Worm (Caenorhabditis elegans) whole organism, late embryonic: ENCODE measurements around the gene Y39A3CL.4.

Experiments used
- C38D4.7 ChIP-seq: fragments of 200-800 bp; sonication (Bioruptor generic); optimal IDR thresholded peaks from 2 replicates; lab custom pipeline; 2018; ENCODE audit warnings: mild to moderate bottlenecking, missing genetic modification characterization, moderate library complexity, missing compliant biosample characterization
- F13H6.1 ChIP-seq: sonication (generic microtip); optimal IDR thresholded peaks from 2 replicates; lab custom pipeline; 2016; ENCODE audit warnings: missing genetic modification characterization, missing compliant biosample characterization
- K02D7.2 ChIP-seq: sonication (generic microtip); optimal IDR thresholded peaks from 2 replicates; lab custom pipeline; 2017; ENCODE audit warnings: mild to moderate bottlenecking, missing genetic modification characterization, missing compliant biosample characterization
- K09A11.1 ChIP-seq: sonication (generic microtip); optimal IDR thresholded peaks from 2 replicates; lab custom pipeline; 2017; ENCODE audit warnings: antibody characterized with exemption, mild to moderate bottlenecking, missing genetic modification characterization, missing compliant biosample characterization; ENCODE audit not compliant: insufficient read depth
- ama-1 ChIP-seq: fragments of 150-350 bp; optimal IDR thresholded peaks from 2 replicates; lab custom pipeline; 2014
- ceh-19 ChIP-seq: fragments of 200-800 bp; sonication (Bioruptor generic); optimal IDR thresholded peaks from 2 replicates; lab custom pipeline; 2018; ENCODE audit warnings: mild to moderate bottlenecking, missing genetic modification characterization, missing compliant biosample characterization
- ceh-2 ChIP-seq: sonication (generic microtip); optimal IDR thresholded peaks from 2 replicates; lab custom pipeline; 2016; ENCODE audit warnings: missing genotype, missing genetic modification characterization, missing compliant biosample characterization
- ceh-31 ChIP-seq: sonication (generic microtip); optimal IDR thresholded peaks from 2 replicates; lab custom pipeline; 2016; ENCODE audit warnings: missing genetic modification characterization, missing compliant biosample characterization
- ceh-48 ChIP-seq: sonication (generic microtip); optimal IDR thresholded peaks from 2 replicates; lab custom pipeline; 2016; ENCODE audit warnings: missing genetic modification characterization, inconsistent platforms, missing compliant biosample characterization
- ceh-6 ChIP-seq: fragments of 200-800 bp; sonication (Bioruptor generic); optimal IDR thresholded peaks from 2 replicates; lab custom pipeline; 2018; ENCODE audit warnings: mild to moderate bottlenecking, missing genetic modification characterization, missing compliant biosample characterization
- ceh-9 ChIP-seq: sonication (generic microtip); optimal IDR thresholded peaks from 2 replicates; lab custom pipeline; 2016; ENCODE audit warnings: mild to moderate bottlenecking, missing genetic modification characterization, inconsistent platforms, missing compliant biosample characterization
- che-1 ChIP-seq: sonication (generic microtip); optimal IDR thresholded peaks from 2 replicates; lab custom pipeline; 2016; ENCODE audit warnings: mild to moderate bottlenecking, missing genetic modification characterization, missing compliant biosample characterization
- dmd-4 ChIP-seq: sonication (generic microtip); optimal IDR thresholded peaks from 2 replicates; lab custom pipeline; 2016; ENCODE audit warnings: borderline replicate concordance, missing genetic modification characterization, missing compliant biosample characterization
- dve-1 ChIP-seq: sonication (generic microtip); optimal IDR thresholded peaks from 2 replicates; lab custom pipeline; 2017; ENCODE audit warnings: antibody characterized with exemption, mild to moderate bottlenecking, missing genetic modification characterization, missing compliant biosample characterization
- elt-4 ChIP-seq: sonication (generic microtip); optimal IDR thresholded peaks from 2 replicates; lab custom pipeline; 2016; ENCODE audit warnings: missing genetic modification characterization, missing compliant biosample characterization
- ets-4 ChIP-seq: sonication (generic microtip); optimal IDR thresholded peaks from 2 replicates; lab custom pipeline; 2016; ENCODE audit warnings: missing genetic modification characterization, missing compliant biosample characterization
- eyg-1 ChIP-seq: sonication (generic microtip); optimal IDR thresholded peaks from 2 replicates; lab custom pipeline; 2016; ENCODE audit warnings: missing genotype, missing genetic modification characterization, missing compliant biosample characterization
- fax-1 ChIP-seq: sonication (generic microtip); optimal IDR thresholded peaks from 2 replicates; lab custom pipeline; 2016; ENCODE audit warnings: missing genotype, missing genetic modification characterization, missing compliant biosample characterization
- fkh-10 ChIP-seq: fragments of 150-350 bp; optimal IDR thresholded peaks from 2 replicates; lab custom pipeline; 2014; ENCODE audit warnings: missing biosample characterization, missing genetic modification reagents, missing genetic modification characterization
- fkh-6 ChIP-seq: sonication (generic microtip); optimal IDR thresholded peaks from 2 replicates; lab custom pipeline; 2016; ENCODE audit warnings: missing genetic modification characterization, missing compliant biosample characterization
- gmeb-2 ChIP-seq: sonication (generic microtip); optimal IDR thresholded peaks from 2 replicates; lab custom pipeline; 2016; ENCODE audit warnings: missing genetic modification characterization, inconsistent platforms, missing compliant biosample characterization
- hlh-13 ChIP-seq: fragments of 200-800 bp; sonication (Bioruptor generic); optimal IDR thresholded peaks from 2 replicates; lab custom pipeline; 2018; ENCODE audit warnings: mild to moderate bottlenecking, missing genetic modification characterization, missing compliant biosample characterization
- hlh-15 ChIP-seq: sonication (generic microtip); optimal IDR thresholded peaks from 2 replicates; lab custom pipeline; 2016; ENCODE audit warnings: missing genetic modification characterization, missing compliant biosample characterization
- hlh-30 ChIP-seq: sonication (generic microtip); optimal IDR thresholded peaks from 2 replicates; lab custom pipeline; 2017; ENCODE audit warnings: antibody characterized with exemption, missing genetic modification characterization, missing compliant biosample characterization; ENCODE audit not compliant: insufficient read depth
- hlh-6 ChIP-seq: sonication (generic microtip); optimal IDR thresholded peaks from 2 replicates; lab custom pipeline; 2016; ENCODE audit warnings: missing genotype, missing genetic modification characterization, missing compliant biosample characterization
- hlh-8 ChIP-seq: sonication (generic microtip); optimal IDR thresholded peaks from 2 replicates; lab custom pipeline; 2016; ENCODE audit warnings: missing genotype, missing genetic modification characterization, missing compliant biosample characterization
- lim-6 ChIP-seq: sonication (generic microtip); optimal IDR thresholded peaks from 2 replicates; lab custom pipeline; 2016; ENCODE audit warnings: missing genetic modification characterization, missing compliant biosample characterization
- lin-11 ChIP-seq: fragments of 200-800 bp; sonication (Bioruptor generic); optimal IDR thresholded peaks from 2 replicates; lab custom pipeline; 2018; ENCODE audit warnings: mild to moderate bottlenecking, missing genetic modification characterization, missing compliant biosample characterization
- madf-2 ChIP-seq: sonication (generic microtip); optimal IDR thresholded peaks from 2 replicates; lab custom pipeline; 2017; ENCODE audit warnings: missing genetic modification characterization, missing compliant biosample characterization
- mec-3 ChIP-seq: sonication (generic microtip); optimal IDR thresholded peaks from 2 replicates; lab custom pipeline; 2016; ENCODE audit warnings: borderline replicate concordance, missing genetic modification characterization, missing compliant biosample characterization
- nfya-1 ChIP-seq: sonication (generic microtip); optimal IDR thresholded peaks from 2 replicates; lab custom pipeline; 2017; ENCODE audit warnings: missing genetic modification characterization, mild to moderate bottlenecking, missing compliant biosample characterization, antibody characterized with exemption, moderate library complexity
- nhr-11 ChIP-seq: fragments of 150-350 bp; optimal IDR thresholded peaks from 2 replicates; lab custom pipeline; 2014; ENCODE audit warnings: missing biosample characterization, missing genetic modification characterization
- nhr-232 ChIP-seq: sonication (generic microtip); optimal IDR thresholded peaks from 2 replicates; lab custom pipeline; 2016; ENCODE audit warnings: missing genetic modification characterization, missing compliant biosample characterization
- npax-4 ChIP-seq: sonication (generic microtip); optimal IDR thresholded peaks from 2 replicates; lab custom pipeline; 2016; ENCODE audit warnings: missing genetic modification characterization, missing compliant biosample characterization
- pat-9 ChIP-seq: fragments of 200-800 bp; sonication (Bioruptor generic); optimal IDR thresholded peaks from 2 replicates; lab custom pipeline; 2018; ENCODE audit warnings: mild to moderate bottlenecking, missing genetic modification characterization, moderate library complexity, missing compliant biosample characterization
- pax-1 ChIP-seq: fragments of 150-350 bp; optimal IDR thresholded peaks from 2 replicates; lab custom pipeline; 2014; ENCODE audit warnings: missing biosample characterization, missing genetic modification characterization
- pha-2 ChIP-seq: sonication (generic microtip); optimal IDR thresholded peaks from 2 replicates; lab custom pipeline; 2017; ENCODE audit warnings: mild to moderate bottlenecking, missing genetic modification characterization, missing compliant biosample characterization
- pha-4 ChIP-seq: fragments of 150-350 bp; optimal IDR thresholded peaks from 2 replicates; lab custom pipeline; 2018; ENCODE audit warnings: missing biosample characterization, missing genetic modification reagents, missing genetic modification characterization
- pqm-1 ChIP-seq: sonication (generic microtip); optimal IDR thresholded peaks from 2 replicates; lab custom pipeline; 2016; ENCODE audit warnings: missing genetic modification characterization, missing compliant biosample characterization
- ref-2 ChIP-seq: sonication (generic microtip); optimal IDR thresholded peaks from 2 replicates; lab custom pipeline; 2016; ENCODE audit warnings: missing genetic modification characterization, missing compliant biosample characterization
- rnt-1 ChIP-seq: sonication (generic microtip); optimal IDR thresholded peaks from 2 replicates; lab custom pipeline; 2016; ENCODE audit warnings: missing genetic modification characterization, missing compliant biosample characterization
- sox-4 ChIP-seq: sonication (generic microtip); optimal IDR thresholded peaks from 2 replicates; lab custom pipeline; 2017; ENCODE audit warnings: mild to moderate bottlenecking, missing genetic modification characterization, inconsistent platforms, missing compliant biosample characterization
- syd-9 ChIP-seq: sonication (generic microtip); optimal IDR thresholded peaks from 2 replicates; lab custom pipeline; 2016; ENCODE audit warnings: mild to moderate bottlenecking, missing genetic modification characterization, moderate library complexity, missing compliant biosample characterization
- tbx-7 ChIP-seq: sonication (generic microtip); optimal IDR thresholded peaks from 2 replicates; lab custom pipeline; 2016; ENCODE audit warnings: missing genotype, missing genetic modification characterization, missing compliant biosample characterization
- ttx-3 ChIP-seq: sonication (generic microtip); optimal IDR thresholded peaks from 2 replicates; lab custom pipeline; 2016; ENCODE audit warnings: missing genetic modification reagents, missing genetic modification characterization, missing compliant biosample characterization
- unc-42 ChIP-seq: sonication (generic microtip); optimal IDR thresholded peaks from 2 replicates; lab custom pipeline; 2016; ENCODE audit warnings: missing genotype, missing genetic modification characterization, missing compliant biosample characterization
- unc-55 ChIP-seq: sonication (generic microtip); optimal IDR thresholded peaks from 2 replicates; lab custom pipeline; 2017; ENCODE audit warnings: missing biosample characterization, missing genetic modification reagents, missing genetic modification characterization
- unc-86 ChIP-seq: sonication (generic microtip); optimal IDR thresholded peaks from 2 replicates; lab custom pipeline; 2016; ENCODE audit warnings: missing genetic modification characterization, missing compliant biosample characterization
- ztf-16 ChIP-seq: sonication (generic microtip); optimal IDR thresholded peaks from 2 replicates; lab custom pipeline; 2017; ENCODE audit warnings: missing genetic modification characterization, missing compliant biosample characterization

Gene Y39A3CL.4

DNA sequence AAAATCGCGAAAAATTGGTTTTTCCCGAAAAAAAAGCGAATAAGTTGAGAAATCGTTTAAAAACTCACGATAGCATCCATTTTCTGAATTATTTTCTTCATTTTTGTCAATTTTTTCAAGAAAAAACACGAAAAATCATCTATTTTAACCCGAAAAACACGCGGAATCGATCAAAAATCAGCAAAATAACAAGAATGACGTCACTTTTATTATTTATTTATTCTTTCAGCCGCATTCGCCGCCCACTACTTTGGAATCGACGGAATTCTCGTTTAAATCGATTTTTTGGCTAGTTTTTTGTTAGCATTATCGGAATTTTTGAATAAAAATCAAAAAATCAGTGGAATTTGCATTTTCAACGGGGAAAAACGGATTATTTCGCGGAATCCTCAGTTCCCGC, at the start of gene Y39A3CL.4:
Gene Y39A3CL.4 (minus strand): TSS at position 101 of the 400 bp plus-strand sequence.
- no peak for TF ChIP-seq gmeb-2 (tag; lab: Kevin White, UChicago)
- TF ChIP-seq ceh-48 (tag; lab: Kevin White, UChicago) = no peak
- no peak for TF ChIP-seq K02D7.2 (tag; lab: Kevin White, UChicago)
- TF ChIP-seq sox-4 = no peak
- TF ChIP-seq pat-9 = no peak
- no peak for TF ChIP-seq ttx-3 (tag; lab: Kevin White, UChicago)
- TF ChIP-seq npax-4 = no peak
- TF ChIP-seq pqm-1 (tag; lab: Kevin White, UChicago) = no peak
- no peak for TF ChIP-seq pha-4 (tag; lab: Kevin White, UChicago)
- no peak for TF ChIP-seq madf-2
- no peak for TF ChIP-seq lin-11 (tag; lab: Kevin White, UChicago)
- TF ChIP-seq elt-4 (tag; lab: Kevin White, UChicago) = no peak
- TF ChIP-seq hlh-15 (tag; lab: Kevin White, UChicago) = no peak
- TF ChIP-seq nhr-232 (tag; lab: Kevin White, UChicago) = no peak
- TF ChIP-seq hlh-13 (GFP tag; lab: Kevin White, UChicago) = no peak
- TF ChIP-seq F13H6.1 (tag; lab: Kevin White, UChicago) = no peak
- no peak for TF ChIP-seq ceh-19 (GFP tag; lab: Kevin White, UChicago)

- TF ChIP-seq hlh-6 (tag; lab: Kevin White, UChicago) (peak; percentile 47), elt-4 (tag; lab: Kevin White, UChicago) (no peak), ceh-31 (tag; lab: Kevin White, UChicago) (peak; percentile 55), rnt-1 (tag; lab: Kevin White, UChicago) (peak; percentile 22), lim-6 (tag; lab: Kevin White, UChicago) (no peak), hlh-8 (tag; lab: Kevin White, UChicago) (no peak), madf-2 (peak; percentile 44), fax-1 (tag; lab: Kevin White, UChicago) (peak; percentile 55), che-1 (tag; lab: Kevin White, UChicago) (peak; percentile 58), nfya-1 (tag; lab: Kevin White, UChicago) (peak; percentile 49), pha-2 (tag; lab: Kevin White, UChicago) (peak; percentile 49), K09A11.1 (peak; percentile 63), F13H6.1 (tag; lab: Kevin White, UChicago) (no peak), hlh-15 (tag; lab: Kevin White, UChicago) (no peak), ceh-2 (peak; percentile 27), fkh-10 (GFP tag; lab: Kevin White, UChicago) (no peak), unc-86 (tag; lab: Kevin White, UChicago) (peak; percentile 55), fkh-6 (peak; percentile 52), nhr-11 (no peak), unc-55 (GFP tag; lab: Kevin White, UChicago) (no peak), tbx-7 (tag; lab: Kevin White, UChicago) (no peak), npax-4 (no peak), unc-42 (peak; percentile 6), syd-9 (tag; lab: Kevin White, UChicago) (no peak), mec-3 (tag; lab: Kevin White, UChicago) (no peak), pqm-1 (tag; lab: Kevin White, UChicago) (no peak), C38D4.7 (GFP tag; lab: Kevin White, UChicago) (peak; percentile 69), ama-1 (no peak), hlh-30 (tag; lab: Kevin White, UChicago) (no peak), ceh-9 (tag; lab: Kevin White, UChicago) (no peak), ets-4 (tag; lab: Kevin White, UChicago) (no peak), pat-9 (peak; percentile 82), nhr-232 (tag; lab: Kevin White, UChicago) (peak; percentile 56), ceh-6 (GFP tag; lab: Kevin White, UChicago) (peak; percentile 41), hlh-13 (GFP tag; lab: Kevin White, UChicago) (peak; percentile 53), eyg-1 (tag; lab: Kevin White, UChicago) (no peak), ref-2 (tag; lab: Kevin White, UChicago) (peak; percentile 28), dmd-4 (tag; lab: Kevin White, UChicago) (peak; percentile 19), dve-1 (tag; lab: Kevin White, UChicago) (no peak), gmeb-2 (tag; lab: Kevin White, UChicago) (peak; percentile 42), K02D7.2 (tag; lab: Kevin White, UChicago) (peak; percentile 57), ztf-16 (tag; lab: Kevin White, UChicago) (no peak), pax-1 (tag; lab: Kevin White, UChicago) (no peak)
These were observed 46.5 kb upstream of the Y39A3CL.4 start, which contains the start of the genes pvf-1 and Y39A3CL.7 for ce11 chrIII:1824264-1824922. Gene pvf-1, minus strand, starts transcription at chrIII:1824314. Gene Y39A3CL.7, plus strand, starts transcription at chrIII:1824919.
